Worm (Caenorhabditis elegans) whole organism, midembryonic: ENCODE measurements around the gene php-3.

Experiments
- T22C8.4 ChIP-seq: fragments of 200-800 bp; sonication (Bioruptor generic); IDR thresholded peaks from 2 replicates; pipeline ENCODE4 v1.3.6; 2022; ENCODE audit warnings: missing genetic modification characterization, missing compliant biosample characterization
- cog-1 ChIP-seq: sonication (generic microtip); optimal IDR thresholded peaks from 2 replicates; lab custom pipeline; 2016; ENCODE audit warnings: missing genetic modification characterization, missing compliant biosample characterization
- flt-1 ChIP-seq: fragments of 200-800 bp; sonication (Bioruptor generic); IDR thresholded peaks from 2 replicates; pipeline ENCODE4 v1.3.6; 2022; ENCODE audit warnings: missing genetic modification characterization, missing compliant biosample characterization
- med-1 ChIP-seq: sonication (generic microtip); optimal IDR thresholded peaks from 2 replicates; lab custom pipeline; 2017; ENCODE audit warnings: missing genetic modification characterization, mild to moderate bottlenecking, missing compliant biosample characterization, antibody characterized with exemption, missing genetic modification reagents; ENCODE audit not compliant: insufficient read depth
- ref-1 ChIP-seq: fragments of 200-800 bp; sonication (Bioruptor generic); conservative IDR thresholded peaks from 2 replicates; pipeline ENCODE4 v1.3.6; 2022; ENCODE audit warnings: missing genetic modification reagents, missing genetic modification characterization, missing compliant biosample characterization
- tab-1 ChIP-seq: fragments of 200-800 bp; sonication (Bioruptor generic); IDR thresholded peaks from 2 replicates; pipeline ENCODE4 v1.3.6; 2022; ENCODE audit warnings: missing genetic modification characterization, missing compliant biosample characterization
- ztf-23 ChIP-seq: fragments of 200-800 bp; sonication (Bioruptor generic); IDR thresholded peaks from 2 replicates; pipeline ENCODE4 v1.3.6; 2022; ENCODE audit warnings: missing genetic modification reagents, missing genetic modification characterization, missing compliant biosample characterization
- ztf-29 ChIP-seq: fragments of 200-800 bp; sonication (Bioruptor generic); IDR thresholded peaks from 2 replicates; pipeline ENCODE4 v1.3.6; 2022; ENCODE audit warnings: missing genetic modification reagents, missing genetic modification characterization, missing compliant biosample characterization

ce11 chrIII:12123427-12123826 lies 46.1 kb upstream of the php-3 start:
- TF ChIP-seq T22C8.4 (GFP tag; lab: Robert Waterston, UW) (no peak), ztf-23 (GFP tag; lab: Robert Waterston, UW) (no peak), tab-1 (GFP tag; lab: Robert Waterston, UW) (no peak), cog-1 (tag; lab: Kevin White, UChicago) (no peak), flt-1 (no peak), ztf-29 (no peak), med-1 (no peak), ref-1 (GFP tag; lab: Robert Waterston, UW) (no peak)
